Worm (Caenorhabditis elegans): ENCODE measurements around the gene mrck-1.

DNA sequence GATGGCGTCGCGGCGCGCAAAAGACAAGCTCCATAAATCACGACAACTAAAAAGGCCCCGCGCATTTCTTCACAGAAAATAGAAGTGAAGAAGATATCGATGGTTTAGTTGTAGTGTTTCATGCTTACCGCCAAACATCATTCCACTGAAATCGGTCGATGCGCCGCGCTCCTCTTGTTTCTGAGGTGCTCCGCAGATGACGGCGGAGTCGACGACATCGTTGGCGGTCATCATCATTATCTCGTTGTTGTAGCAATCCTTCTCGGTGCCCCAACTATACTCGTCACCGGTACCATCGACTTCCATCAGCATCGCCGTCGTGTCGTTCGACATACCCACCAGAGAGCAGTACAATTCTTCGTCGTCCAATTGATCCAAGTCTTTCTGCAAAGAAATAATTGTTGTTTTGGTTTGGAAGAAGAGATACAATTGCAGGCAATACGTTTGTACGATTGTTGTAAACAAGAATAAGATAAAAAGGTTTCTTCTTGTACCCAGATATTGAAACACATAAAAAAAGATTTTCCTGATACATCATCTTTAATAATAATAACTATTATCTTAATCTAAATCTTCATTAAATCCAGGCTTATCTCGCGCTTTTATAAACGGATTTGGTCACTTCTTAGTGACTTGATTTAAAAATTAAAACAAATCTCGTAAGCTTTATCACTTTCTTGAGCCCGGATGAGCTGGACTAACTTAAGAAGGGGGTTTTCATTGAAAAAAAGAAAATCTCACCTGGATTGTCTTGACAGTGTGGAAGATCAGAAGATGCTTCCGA lies 41.1 kb downstream of the mrck-1 start:
- no peak for TF ChIP-seq skn-1 (tag; optimal IDR thresholded peaks at IDR 0.05)
- TF ChIP-seq unc-62 (GFP tag; optimal IDR thresholded peaks at IDR 0.05) = no peak
- TF ChIP-seq mdl-1 (tag; optimal IDR thresholded peaks at IDR 0.05) = no peak
- TF ChIP-seq ztf-4 (tag; optimal IDR thresholded peaks at IDR 0.05) = peak; percentile 70
- no peak for TF ChIP-seq snpc-4 (tag; optimal IDR thresholded peaks at IDR 0.05)
- no peak for TF ChIP-seq nhr-12 (tag; optimal IDR thresholded peaks at IDR 0.05)
- no peak for TF ChIP-seq zag-1 (tag; optimal IDR thresholded peaks at IDR 0.05)
- no peak for TF ChIP-seq ztf-1 (GFP tag; conservative IDR thresholded peaks at IDR 0.05)
- peak; percentile 26 for TF ChIP-seq nhr-6 (tag; optimal IDR thresholded peaks at IDR 0.05)
- no peak for TF ChIP-seq R02D3.7 (tag; optimal IDR thresholded peaks at IDR 0.05)
- no peak for TF ChIP-seq ztf-11 (tag; optimal IDR thresholded peaks at IDR 0.05)
- peak; percentile 74 for TF ChIP-seq lin-13 (GFP tag; optimal IDR thresholded peaks at IDR 0.05)
- TF ChIP-seq aly-2 (tag; optimal IDR thresholded peaks at IDR 0.05) = no peak
- no peak for TF ChIP-seq Y55F3AM.14 (GFP tag; optimal IDR thresholded peaks at IDR 0.05)

Measured in whole organism, L2 larva.